Worm (Caenorhabditis elegans): ENCODE data around the gene dpy-31.

The dpy-31 gene

DNA sequence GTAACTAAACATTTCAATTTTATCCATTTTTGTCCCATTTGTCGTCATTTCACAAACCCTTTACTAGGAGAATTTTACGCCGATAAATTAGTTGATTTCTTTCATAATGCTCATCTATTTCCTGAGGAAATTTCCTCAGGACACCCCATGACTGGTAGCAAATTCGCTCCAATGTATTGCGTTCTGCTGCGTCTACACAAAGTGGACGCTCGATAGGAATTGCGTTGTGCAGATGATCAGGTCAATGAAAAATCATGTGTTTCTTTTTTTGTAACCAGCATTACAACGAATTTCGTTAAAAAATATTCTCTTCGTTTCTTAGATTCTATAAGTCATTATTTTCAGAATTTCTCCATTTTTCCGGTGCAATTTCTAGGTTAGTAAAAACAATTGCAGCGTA, 20.2 kb upstream of the dpy-31 start, which contains the start of gene epg-4:
epg-4 (plus strand) TSS at position 346 of the 400 bp plus-strand sequence.
- peak; percentile 65; the same call in 1 of the 2 replicates for TF ChIP-seq hmg-1.1 (GFP tag; IDR thresholded peaks at IDR 0.05)
- TF ChIP-seq dpl-1 (GFP tag; optimal IDR thresholded peaks at IDR 0.05) = peak; percentile 41
- TF ChIP-seq ama-1 (optimal IDR thresholded peaks at IDR 0.05) = peak; percentile 76
- TF ChIP-seq egl-43 (GFP tag; IDR thresholded peaks at IDR 0.05) = no peak
- no peak for TF ChIP-seq cey-2 (tag; optimal IDR thresholded peaks at IDR 0.05; ENCODE audit: borderline replicate concordance, insufficient read depth)
- TF ChIP-seq Y48G9A.11 (GFP tag; IDR thresholded peaks at IDR 0.05) = no peak
- no peak for TF ChIP-seq lin-39 (tag; optimal IDR thresholded peaks at IDR 0.05)
- no peak for TF ChIP-seq nhr-237 (tag; optimal IDR thresholded peaks at IDR 0.05)
- peak; percentile 66 for TF ChIP-seq mes-2 (tag; optimal IDR thresholded peaks at IDR 0.05; ENCODE audit: poor library complexity, severe bottlenecking)
- TF ChIP-seq Y5F2A.4 (GFP tag; optimal IDR thresholded peaks at IDR 0.05) = no peak
- peak; percentile 65 for TF ChIP-seq hlh-11 (tag; optimal IDR thresholded peaks at IDR 0.05)
- TF ChIP-seq pqm-1 (tag; optimal IDR thresholded peaks at IDR 0.05) = peak; percentile 4
- no peak for TF ChIP-seq spr-3 (GFP tag; optimal IDR thresholded peaks at IDR 0.05)
- no peak for TF ChIP-seq zip-11 (GFP tag; IDR thresholded peaks at IDR 0.05)
- peak; percentile 75 for TF ChIP-seq lin-38 (GFP tag; IDR thresholded peaks at IDR 0.05)
- TF ChIP-seq ceh-32 (tag; optimal IDR thresholded peaks at IDR 0.05; ENCODE audit: poor library complexity) = no peak
- no peak for TF ChIP-seq F44E2.7 (GFP tag; IDR thresholded peaks at IDR 0.05)
- no peak for TF ChIP-seq ceh-62 (tag; optimal IDR thresholded peaks at IDR 0.05)
- peak; percentile 14 for TF ChIP-seq nhr-111 (GFP tag; optimal IDR thresholded peaks at IDR 0.05)
- no peak for TF ChIP-seq madf-5 (GFP tag; IDR thresholded peaks at IDR 0.05)
- no peak for TF ChIP-seq aly-2 (tag; optimal IDR thresholded peaks at IDR 0.05)
- no peak for TF ChIP-seq madf-9 (GFP tag; conservative IDR thresholded peaks at IDR 0.05)
- TF ChIP-seq dve-1 (tag; optimal IDR thresholded peaks at IDR 0.05; ENCODE audit: insufficient read depth) = peak; percentile 33
- no peak for TF ChIP-seq dmd-6 (GFP tag; IDR thresholded peaks at IDR 0.05)
- TF ChIP-seq nhr-11 (tag; optimal IDR thresholded peaks at IDR 0.05) = no peak
- TF ChIP-seq mep-1 (tag; optimal IDR thresholded peaks at IDR 0.05) = peak; percentile 63
- no peak for TF ChIP-seq nhr-25 (tag; optimal IDR thresholded peaks at IDR 0.05; ENCODE audit: borderline replicate concordance, insufficient read depth)
- peak; percentile 96 for TF ChIP-seq hlh-30 (tag; optimal IDR thresholded peaks at IDR 0.05; ENCODE audit: insufficient read depth)
- no peak for TF ChIP-seq unc-62 (GFP tag; optimal IDR thresholded peaks at IDR 0.05 in 1 of 2)
- no peak for TF ChIP-seq unc-62 (tag; optimal IDR thresholded peaks at IDR 0.05)
- TF ChIP-seq duxl-1 (tag; optimal IDR thresholded peaks at IDR 0.05; ENCODE audit: poor library complexity) = no peak
- no peak for TF ChIP-seq D1046.2 (GFP tag; IDR thresholded peaks at IDR 0.05)
- TF ChIP-seq ceh-44 (GFP tag; IDR thresholded peaks at IDR 0.05) = no peak
- no peak for TF ChIP-seq attf-4 (tag; optimal IDR thresholded peaks at IDR 0.05)
- TF ChIP-seq daf-12 (tag; optimal IDR thresholded peaks at IDR 0.05) = no peak
- no peak for TF ChIP-seq lin-15B (tag; optimal IDR thresholded peaks at IDR 0.05)
- no peak for TF ChIP-seq R02D3.7 (tag; optimal IDR thresholded peaks at IDR 0.05)
- no peak for TF ChIP-seq jun-1 (tag; optimal IDR thresholded peaks at IDR 0.05)
- TF ChIP-seq lin-13 (GFP tag; optimal IDR thresholded peaks at IDR 0.05) = peak; percentile 33
- no peak for TF ChIP-seq mdt-29 (GFP tag; IDR thresholded peaks at IDR 0.05)
- TF ChIP-seq nhr-102 (tag; optimal IDR thresholded peaks at IDR 0.05) = no peak
- no peak for TF ChIP-seq Y75B8A.6 (GFP tag; IDR thresholded peaks at IDR 0.05)
- no peak for TF ChIP-seq ztf-11 (tag; optimal IDR thresholded peaks at IDR 0.05)
- TF ChIP-seq sdz-12 (GFP tag; optimal IDR thresholded peaks at IDR 0.05) = no peak
- no peak for TF ChIP-seq lin-1 (GFP tag; IDR thresholded peaks at IDR 0.05)
- no peak for TF ChIP-seq nhr-48 (tag; optimal IDR thresholded peaks at IDR 0.05)
- no peak for TF ChIP-seq F26F4.8 (GFP tag; conservative IDR thresholded peaks at IDR 0.05)
- no peak for TF ChIP-seq F37D6.2 (tag; optimal IDR thresholded peaks at IDR 0.05)
- TF ChIP-seq pha-4 (GFP tag; IDR thresholded peaks at IDR 0.05) = peak; percentile 63; the same call in 1 of the 2 replicates
- peak; percentile 31 for TF ChIP-seq pha-4 (tag; optimal IDR thresholded peaks at IDR 0.05)
- TF ChIP-seq snpc-1.2 (GFP tag; IDR thresholded peaks at IDR 0.05) = no peak
- no peak for TF ChIP-seq daf-19 (GFP tag; conservative IDR thresholded peaks at IDR 0.05)
